Fruit fly (Drosophila melanogaster): Measurements from ENCODE around the gene Wdr82.

Gene Wdr82

dm6 chr2L:8403286-8404270 lies 29.3 kb downstream of the Wdr82 start, which contains the start of gene emb (continued):
- TF ChIP-seq CG2889 (GFP tag; IDR thresholded peaks at IDR 0.05): no peak
- peak; percentile 66; the same call in 2 of the 3 replicates for TF ChIP-seq CG17361 (GFP tag; IDR thresholded peaks at IDR 0.05)
- TF ChIP-seq phol (tag; optimal IDR thresholded peaks at IDR 0.05): peak; percentile 68
- peak; percentile 91 for TF ChIP-seq CG15514 (GFP tag; optimal IDR thresholded peaks at IDR 0.05)
- no peak for TF ChIP-seq CG14050 (GFP tag; IDR thresholded peaks at IDR 0.05)
- no peak for TF ChIP-seq CG10543 (GFP tag; optimal IDR thresholded peaks at IDR 0.05)
- peak; percentile 58 for TF ChIP-seq HLH54F (GFP tag; optimal IDR thresholded peaks at IDR 0.05)
- no peak for TF ChIP-seq CG4360 (GFP tag; IDR thresholded peaks at IDR 0.05)
- TF ChIP-seq CG6765 (GFP tag; optimal IDR thresholded peaks at IDR 0.05): no peak
- TF ChIP-seq Hr78 (GFP tag; optimal IDR thresholded peaks at IDR 0.05): no peak
- peak; percentile 91 for TF ChIP-seq nom (GFP tag; optimal IDR thresholded peaks at IDR 0.05)
- no peak for TF ChIP-seq prd (optimal IDR thresholded peaks at IDR 0.05)
- peak; percentile 31; the same call in 1 of the 3 replicates for TF ChIP-seq prd (GFP tag; IDR thresholded peaks at IDR 0.05)
- peak; percentile 77 for TF ChIP-seq nmo (GFP tag; optimal IDR thresholded peaks at IDR 0.05)
- TF ChIP-seq CG15011 (GFP tag; optimal IDR thresholded peaks at IDR 0.05): no peak
- no peak for TF ChIP-seq grn (GFP tag; optimal IDR thresholded peaks at IDR 0.05)
- TF ChIP-seq CG42726 (GFP tag; IDR thresholded peaks at IDR 0.05; ENCODE audit: partially characterized antibody): peak; percentile 88
- TF ChIP-seq lmd (GFP tag; IDR thresholded peaks at IDR 0.05): peak; percentile 21; the same call in 1 of the 2 replicates
- peak; percentile 48 for TF ChIP-seq CG4820 (GFP tag; optimal IDR thresholded peaks at IDR 0.05)
- TF ChIP-seq Lim3 (GFP tag; IDR thresholded peaks at IDR 0.05): no peak
- TF ChIP-seq sqz (GFP tag; optimal IDR thresholded peaks at IDR 0.05): peak; percentile 67
- peak; percentile 93 for TF ChIP-seq CG7928 (GFP tag; optimal IDR thresholded peaks at IDR 0.05)
- TF ChIP-seq CG14667 (GFP tag; IDR thresholded peaks at IDR 0.05): no peak
- no peak for TF ChIP-seq CG6654 (GFP tag; optimal IDR thresholded peaks at IDR 0.05)
- TF ChIP-seq Hsf (GFP tag; optimal IDR thresholded peaks at IDR 0.05): peak; percentile 40
- no peak for TF ChIP-seq H15 (GFP tag; IDR thresholded peaks at IDR 0.05)
- TF ChIP-seq Sox102F (GFP tag; optimal IDR thresholded peaks at IDR 0.05): no peak
- no peak for TF ChIP-seq CG5953 (GFP tag; IDR thresholded peaks at IDR 0.05)
- TF ChIP-seq CG10267 (tag; optimal IDR thresholded peaks at IDR 0.05): peak; percentile 74
- TF ChIP-seq Fer1 (GFP tag; optimal IDR thresholded peaks at IDR 0.05): no peak
- no peak for TF ChIP-seq cad (GFP tag; optimal IDR thresholded peaks at IDR 0.05)
- TF ChIP-seq CG12236 (GFP tag; optimal IDR thresholded peaks at IDR 0.05): peak; percentile 38
- no peak for TF ChIP-seq schlank (tag; optimal IDR thresholded peaks at IDR 0.05)
- no peak for TF ChIP-seq CG32772 (GFP tag; IDR thresholded peaks at IDR 0.05)
- no peak for TF ChIP-seq klu (GFP tag; IDR thresholded peaks at IDR 0.05)
- no peak for TF ChIP-seq sug (tag; optimal IDR thresholded peaks at IDR 0.05)
- peak; percentile 90 for TF ChIP-seq HmgD (GFP tag; optimal IDR thresholded peaks at IDR 0.05)
- TF ChIP-seq peb (GFP tag; IDR thresholded peaks at IDR 0.05): no peak
- no peak for TF ChIP-seq pita (GFP tag; optimal IDR thresholded peaks at IDR 0.05)
- peak; percentile 42 for TF ChIP-seq CG18262 (tag; optimal IDR thresholded peaks at IDR 0.05)
- no peak for TF ChIP-seq CG13296 (GFP tag; optimal IDR thresholded peaks at IDR 0.05)
- TF ChIP-seq CG9727 (GFP tag; optimal IDR thresholded peaks at IDR 0.05): peak; percentile 66
- peak; percentile 69 for TF ChIP-seq gfzf (GFP tag; optimal IDR thresholded peaks at IDR 0.05)
- no peak for TF ChIP-seq croc (GFP tag; conservative IDR thresholded peaks at IDR 0.05)
- no peak for TF ChIP-seq CG12071 (GFP tag; optimal IDR thresholded peaks at IDR 0.05)
- TF ChIP-seq gcm2 (GFP tag; optimal IDR thresholded peaks at IDR 0.05): peak; percentile 26
- TF ChIP-seq CG31224 (GFP tag; IDR thresholded peaks at IDR 0.05): no peak
- no peak for TF ChIP-seq CG17912 (GFP tag; optimal IDR thresholded peaks at IDR 0.05)
- no peak for TF ChIP-seq ase (GFP tag; IDR thresholded peaks at IDR 0.05)

All from whole organism, embryonic.